Worm (Caenorhabditis elegans) whole organism, young adult: ENCODE measurements around the gene lmbr-1.

Experiments
- B0035.1 ChIP-seq: sonication (generic microtip); optimal IDR thresholded peaks from 2 replicates; lab custom pipeline; 2016; ENCODE audit warnings: missing genetic modification characterization, mild to moderate bottlenecking, missing compliant biosample characterization, missing genotype, missing genetic modification reagents
- F49E8.2 ChIP-seq: sonication (generic microtip); optimal IDR thresholded peaks from 3 replicates; lab custom pipeline; 2017; ENCODE audit warnings: missing genetic modification characterization, mild to moderate bottlenecking, missing compliant biosample characterization, antibody characterized with exemption, moderate library complexity; ENCODE audit not compliant: insufficient read depth
- K11D2.4 ChIP-seq: fragments of 200-800 bp; sonication (Bioruptor generic); IDR thresholded peaks from 2 replicates; pipeline ENCODE4 v1.3.6; 2022; ENCODE audit warnings: missing genetic modification reagents, missing genetic modification characterization, missing compliant biosample characterization
- akir-1 ChIP-seq: fragments of 200-800 bp; sonication (Bioruptor generic); optimal IDR thresholded peaks from 2 replicates; lab custom pipeline; 2018; ENCODE audit warnings: mild to moderate bottlenecking, missing genetic modification characterization, moderate library complexity, missing compliant biosample characterization
- ama-1 ChIP-seq, 3 experiments: fragments of 150-350 bp in 1 of 3; sonication (generic microtip) in 2 of 3; optimal IDR thresholded peaks; 2 replicates each; lab custom pipeline; 2014 to 2018; ENCODE audit warnings: missing biosample characterization in 2 of 3, missing genetic modification characterization in 2 of 3, missing genetic modification reagents in 2 of 3
- athp-1 ChIP-seq: sonication (generic microtip); optimal IDR thresholded peaks from 2 replicates; lab custom pipeline; 2017; ENCODE audit warnings: mild to moderate bottlenecking, missing genetic modification characterization, missing compliant biosample characterization
- chd-7 ChIP-seq: sonication (generic microtip); optimal IDR thresholded peaks from 2 replicates; lab custom pipeline; 2016; ENCODE audit warnings: mild to moderate bottlenecking, missing genetic modification characterization, moderate library complexity, missing compliant biosample characterization
- efl-1 ChIP-seq: fragments of 150-350 bp; optimal IDR thresholded peaks from 2 replicates; lab custom pipeline; 2014; ENCODE audit warnings: missing biosample characterization, missing genetic modification reagents, missing genetic modification characterization
- mxl-1 ChIP-seq: sonication (generic microtip); optimal IDR thresholded peaks from 2 replicates; lab custom pipeline; 2016; ENCODE audit warnings: missing genetic modification characterization, missing compliant biosample characterization
- snpc-4 ChIP-seq, 5 experiments: fragments of 150-350 bp in 1 of 5; sonication (generic microtip) in 4 of 5; optimal IDR thresholded peaks; 2 replicates each; lab custom pipeline; 2014 to 2018; ENCODE audit warnings: missing genetic modification characterization in 5 of 5, missing biosample characterization in 3 of 5, antibody characterized with exemption in 2 of 5, mild to moderate bottlenecking in 2 of 5, missing compliant biosample characterization in 2 of 5, missing genotype in 2 of 5, moderate library complexity in 2 of 5, missing genetic modification reagents in 1 of 5
- somi-1 ChIP-seq: fragments of 200-800 bp; sonication (Bioruptor generic); optimal IDR thresholded peaks from 2 replicates; lab custom pipeline; 2018; ENCODE audit warnings: mild to moderate bottlenecking, missing genetic modification characterization, missing compliant biosample characterization
- tbp1 ChIP-seq: fragments of 200-800 bp; sonication (Bioruptor generic); optimal IDR thresholded peaks from 2 replicates; lab custom pipeline; 2018; ENCODE audit warnings: mild to moderate bottlenecking, missing genetic modification characterization, missing compliant biosample characterization
- unc-62 ChIP-seq: fragments of 150-350 bp; optimal IDR thresholded peaks from 2 replicates; lab custom pipeline; 2014; ENCODE audit warnings: missing biosample characterization, missing genetic modification reagents, missing genetic modification characterization
- xnd-1 ChIP-seq: sonication (generic microtip); optimal IDR thresholded peaks from 2 replicates; lab custom pipeline; 2016; ENCODE audit warnings: missing genotype, missing genetic modification reagents, missing genetic modification characterization, missing compliant biosample characterization

- no peak for TF ChIP-seq snpc-4 (GFP tag; optimal IDR thresholded peaks at IDR 0.05; lab: Kevin White, UChicago)
- no peak for TF ChIP-seq snpc-4 (tag; optimal IDR thresholded peaks at IDR 0.05; lab: Kevin White, UChicago)
- TF ChIP-seq efl-1 (GFP tag; lab: Kevin White, UChicago) = no peak
- TF ChIP-seq athp-1 (tag; lab: Kevin White, UChicago) = no peak
- no peak for TF ChIP-seq akir-1 (GFP tag; lab: Kevin White, UChicago)
- no peak for TF ChIP-seq somi-1 (GFP tag; lab: Kevin White, UChicago)
- no peak for TF ChIP-seq unc-62 (GFP tag; lab: Kevin White, UChicago)
- TF ChIP-seq chd-7 = no peak
- no peak for TF ChIP-seq B0035.1 (tag; lab: Kevin White, UChicago)
- TF ChIP-seq F49E8.2 (tag; lab: Kevin White, UChicago) = no peak
- TF ChIP-seq K11D2.4 (GFP tag; lab: Robert Waterston, UW) = no peak
- TF ChIP-seq xnd-1 (tag; lab: Kevin White, UChicago) = no peak
- TF ChIP-seq mxl-1 (tag; lab: Kevin White, UChicago) = no peak
- no peak for TF ChIP-seq tbp1 (GFP tag; lab: Kevin White, UChicago)
- no peak for TF ChIP-seq ama-1 (optimal IDR thresholded peaks at IDR 0.05; lab: Kevin White, UChicago)
- TF ChIP-seq ama-1 (GFP tag; optimal IDR thresholded peaks at IDR 0.05; lab: Kevin White, UChicago) = no peak
Observed at ce11 chrIII:8368619-8369018, 3.4 kb upstream of the lmbr-1 start, which contains the start of gene R05D3.9.
